Fruit fly (Drosophila melanogaster) whole organism, larva: ENCODE data around the gene mio.

Experiments
- noc ChIP-seq: fragments of 200-800 bp; sonication (Bioruptor generic); optimal IDR thresholded peaks from 3 replicates; lab custom pipeline; 2019; ENCODE audit warnings: missing biosample characterization, mild to moderate bottlenecking, missing genetic modification characterization, moderate library complexity

The mio gene

dm6 chr2L:2180120-2180539 lies 37.0 kb upstream of the mio start:
- TF ChIP-seq noc (tag; lab: Kevin White, UChicago): peak; percentile 37

DNA sequence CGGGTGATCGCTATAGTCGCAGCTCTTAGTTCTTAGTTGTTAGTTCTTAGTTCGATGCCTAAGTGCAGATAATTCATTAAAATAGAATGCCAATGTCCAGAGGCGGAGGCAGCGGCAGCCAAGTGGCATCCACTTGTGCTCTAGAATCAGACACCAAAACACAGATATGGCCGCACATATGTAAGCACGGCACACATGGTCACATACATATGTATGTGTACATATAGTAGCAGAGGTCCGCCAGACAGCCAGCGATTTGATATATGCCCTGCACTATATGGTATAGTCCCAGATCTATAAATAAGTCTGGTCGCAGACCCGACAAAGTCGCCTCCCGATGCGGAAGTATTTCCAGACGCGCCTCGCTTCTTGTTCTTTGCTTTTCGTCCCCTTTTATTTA lies 36.4 kb upstream of the mio start:
- TF ChIP-seq noc (tag; lab: Kevin White, UChicago): no peak

dm6 chr2L:2181971-2182643 lies 35.0 kb upstream of the mio start:
- TF ChIP-seq noc (tag; lab: Kevin White, UChicago): no peak

dm6 chr2L:2182735-2183340 lies 34.3 kb upstream of the mio start:
- no peak for TF ChIP-seq noc (tag; lab: Kevin White, UChicago)

- no peak for TF ChIP-seq noc (tag; lab: Kevin White, UChicago)
Observed at dm6 chr2L:2184129-2184528, 33.0 kb upstream of the mio start.

DNA sequence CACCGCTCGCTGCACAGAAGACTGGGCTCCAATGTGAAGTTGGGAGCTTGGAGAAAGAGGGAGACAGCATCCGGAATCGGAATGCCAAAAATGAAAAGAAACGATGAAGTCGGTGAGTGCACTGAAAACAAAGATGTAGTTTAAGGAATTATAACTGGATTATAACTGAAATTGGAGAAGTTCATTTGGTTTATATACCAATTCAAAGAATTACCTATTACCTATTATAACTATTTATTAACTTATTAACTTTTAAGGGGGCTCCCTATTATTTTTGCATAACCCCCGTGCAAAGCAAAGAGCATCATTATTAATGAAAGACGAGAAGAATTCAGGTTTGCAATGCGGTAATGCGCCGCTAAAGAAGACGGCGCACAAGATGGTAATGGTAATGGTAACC lies 32.4 kb upstream of the mio start:
- no peak for TF ChIP-seq noc (tag; lab: Kevin White, UChicago)

dm6 chr2L:2185373-2185772 lies 31.7 kb upstream of the mio start:
- TF ChIP-seq noc (tag; lab: Kevin White, UChicago): no peak

- no peak for TF ChIP-seq noc (tag; lab: Kevin White, UChicago)
Observed at dm6 chr2L:2187411-2187810, 29.7 kb upstream of the mio start.

DNA sequence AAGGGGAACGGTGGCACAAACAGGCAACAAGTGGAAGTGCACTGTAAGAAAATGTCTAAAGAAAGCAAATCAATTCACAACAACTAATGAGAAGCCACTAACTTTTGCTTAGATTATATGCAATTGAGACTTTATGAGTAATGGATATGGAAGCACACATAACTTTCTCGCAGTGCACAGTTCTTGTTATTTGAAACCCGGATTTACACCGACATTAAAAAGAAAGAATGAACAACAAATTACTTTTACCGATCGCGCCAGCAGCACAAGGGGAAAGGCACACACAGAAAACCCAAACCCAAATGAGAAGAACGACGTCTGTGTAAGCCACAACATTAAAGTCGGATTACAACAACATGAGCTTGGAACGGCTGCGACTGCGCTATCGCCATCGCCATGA lies 28.0 kb upstream of the mio start:
- no peak for TF ChIP-seq noc (tag; lab: Kevin White, UChicago)

- no peak for TF ChIP-seq noc (tag; lab: Kevin White, UChicago)
Observed at dm6 chr2L:2190684-2191083, 26.4 kb upstream of the mio start.

dm6 chr2L:2191404-2191803 lies 25.7 kb upstream of the mio start:
- no peak for TF ChIP-seq noc (tag; lab: Kevin White, UChicago)

DNA sequence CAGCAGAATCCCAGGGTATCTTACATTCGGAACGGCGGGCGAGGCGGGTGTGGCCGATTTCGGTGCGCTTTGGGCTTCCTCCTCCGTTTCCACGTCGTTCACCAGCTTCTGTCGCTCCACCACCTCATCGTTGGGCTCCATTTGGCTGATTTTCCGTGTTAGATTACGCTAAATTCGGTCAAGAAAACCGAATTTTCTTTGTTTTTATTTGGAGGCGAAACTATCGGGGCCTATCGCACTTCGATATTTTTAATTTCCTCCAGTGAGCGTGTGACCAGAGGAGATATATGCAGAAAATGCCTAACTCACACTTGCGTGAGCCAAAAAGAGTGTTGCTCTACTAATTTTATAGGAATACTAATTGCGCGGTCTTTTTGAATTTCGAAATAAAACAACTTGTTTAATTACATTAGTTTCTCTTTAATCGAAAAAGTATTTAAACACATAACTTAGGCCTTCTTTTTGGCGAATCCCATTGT lies 24.9 kb upstream of the mio start, which contains the start of gene CG10874:
TSS of gene CG10874 (minus strand) at position 264 of the 479 bp plus-strand sequence.
- TF ChIP-seq noc (tag; lab: Kevin White, UChicago): no peak

DNA sequence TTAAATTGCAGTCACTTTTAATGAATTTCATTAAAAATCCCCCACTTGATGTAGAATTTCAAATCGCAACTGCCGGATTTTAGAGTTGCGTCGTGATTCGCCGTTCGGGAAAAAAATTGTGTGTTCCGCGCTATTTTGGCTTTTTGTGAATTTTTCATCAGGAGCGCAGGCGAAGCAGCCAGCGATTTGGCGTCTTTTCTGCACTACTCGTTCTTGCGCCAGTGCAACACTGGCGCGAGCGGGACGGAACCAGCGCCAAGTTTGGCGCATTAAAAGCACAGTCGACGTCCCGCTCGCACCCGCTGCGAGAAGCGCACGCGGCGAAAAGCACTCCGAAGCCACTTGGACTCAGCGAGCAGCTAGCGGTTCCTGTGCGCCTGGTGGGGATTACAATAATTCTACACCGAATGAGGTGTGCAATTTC lies 23.7 kb upstream of the mio start:
- TF ChIP-seq noc (tag; lab: Kevin White, UChicago): peak; percentile 47

DNA sequence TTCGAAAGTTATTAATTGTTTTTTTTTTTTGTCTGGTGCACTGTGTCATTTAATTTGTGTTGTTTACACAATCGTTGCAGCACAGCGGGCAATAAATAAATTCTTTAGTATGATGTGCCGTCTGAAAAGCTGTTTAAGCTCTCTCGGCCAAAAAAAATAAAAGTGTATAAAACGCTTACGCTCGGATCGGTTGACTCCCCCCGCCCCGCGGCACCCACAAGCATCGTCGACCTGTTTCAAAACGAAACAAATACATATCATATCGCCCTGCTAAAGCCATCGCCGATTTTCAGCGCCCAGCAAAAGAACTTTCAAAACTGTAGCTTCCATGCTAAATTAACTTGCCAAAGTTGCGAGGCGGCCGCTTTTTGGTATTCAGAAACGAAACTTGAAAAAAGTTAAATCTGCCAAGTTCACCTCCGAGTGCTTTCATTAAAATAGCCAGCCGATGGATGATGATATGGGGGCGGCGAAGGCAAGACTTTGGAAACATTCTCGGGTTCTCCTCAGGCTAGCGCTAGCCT lies 22.7 kb upstream of the mio start:
- no peak for TF ChIP-seq noc (tag; lab: Kevin White, UChicago)

dm6 chr2L:2195328-2195727 lies 21.8 kb upstream of the mio start:
- TF ChIP-seq noc (tag; lab: Kevin White, UChicago): no peak

DNA sequence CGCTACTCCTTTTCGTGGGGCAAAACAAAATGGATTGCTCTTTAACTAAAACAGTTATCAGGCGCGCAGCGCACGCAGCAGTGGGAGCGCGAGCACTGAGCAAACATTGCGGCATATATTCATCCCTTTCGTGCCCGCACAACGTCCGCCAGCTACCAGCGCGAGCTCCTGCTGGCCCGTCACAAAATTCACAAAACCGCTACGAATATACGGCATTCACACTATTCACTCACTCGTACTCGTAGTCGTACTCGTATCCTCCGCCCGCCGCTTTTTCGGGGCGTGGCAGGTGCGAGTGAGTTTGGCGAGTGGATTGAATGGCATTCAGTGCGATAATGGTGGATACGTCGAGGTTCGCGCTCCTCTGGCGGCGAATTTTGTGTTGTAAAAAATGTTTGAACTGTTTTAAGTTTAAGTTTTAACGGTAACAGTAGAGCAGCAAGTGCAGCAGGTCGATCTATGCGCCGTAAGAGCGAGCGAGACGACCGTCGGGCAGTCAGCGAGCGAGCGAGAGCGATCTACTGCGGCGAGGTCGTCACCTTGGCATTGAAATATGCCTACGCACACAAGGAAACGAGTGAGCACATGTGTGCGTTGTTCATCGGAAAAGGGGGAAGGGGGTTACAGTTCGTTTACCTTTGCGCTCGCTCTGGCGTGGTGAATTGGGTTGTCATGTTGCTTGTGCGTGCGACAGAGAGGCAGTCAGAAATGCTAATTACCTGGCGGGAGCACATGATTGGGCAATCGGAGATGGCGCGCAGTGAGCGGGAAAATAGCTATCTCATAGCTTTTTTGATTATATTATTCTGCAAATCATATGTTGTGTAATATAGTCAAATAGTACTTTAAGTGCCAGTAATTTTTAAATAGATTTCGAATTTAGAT lies 20.3 kb upstream of the mio start:
- TF ChIP-seq noc (tag; lab: Kevin White, UChicago): peak; percentile 41
